Worm (Caenorhabditis elegans) whole organism, late embryonic: ENCODE measurements around the gene H43E16.1.

Experiments used
- C08G9.2 ChIP-seq: sonication (generic microtip); optimal IDR thresholded peaks from 2 replicates; lab custom pipeline; 2016; ENCODE audit warnings: mild to moderate bottlenecking, missing genetic modification characterization, moderate library complexity, missing compliant biosample characterization
- C38D4.7 ChIP-seq: fragments of 200-800 bp; sonication (Bioruptor generic); optimal IDR thresholded peaks from 2 replicates; lab custom pipeline; 2018; ENCODE audit warnings: mild to moderate bottlenecking, missing genetic modification characterization, moderate library complexity, missing compliant biosample characterization
- ahr-1 ChIP-seq: sonication (generic microtip); optimal IDR thresholded peaks from 2 replicates; lab custom pipeline; 2016; ENCODE audit warnings: missing genetic modification characterization, missing compliant biosample characterization
- ama-1 ChIP-seq: fragments of 150-350 bp; optimal IDR thresholded peaks from 2 replicates; lab custom pipeline; 2014
- ceh-14 ChIP-seq: sonication (generic microtip); optimal IDR thresholded peaks from 2 replicates; lab custom pipeline; 2016; ENCODE audit warnings: missing genotype, missing genetic modification characterization, missing compliant biosample characterization
- ceh-2 ChIP-seq: sonication (generic microtip); optimal IDR thresholded peaks from 2 replicates; lab custom pipeline; 2016; ENCODE audit warnings: missing genotype, missing genetic modification characterization, missing compliant biosample characterization
- ceh-45 ChIP-seq: fragments of 200-800 bp; sonication (Bioruptor generic); IDR thresholded peaks from 2 replicates; pipeline ENCODE4 v1.3.6; 2022; ENCODE audit warnings: missing genetic modification reagents, missing genetic modification characterization, missing compliant biosample characterization
- ceh-48 ChIP-seq: sonication (generic microtip); optimal IDR thresholded peaks from 2 replicates; lab custom pipeline; 2016; ENCODE audit warnings: missing genetic modification characterization, inconsistent platforms, missing compliant biosample characterization
- ceh-6 ChIP-seq: fragments of 200-800 bp; sonication (Bioruptor generic); optimal IDR thresholded peaks from 2 replicates; lab custom pipeline; 2018; ENCODE audit warnings: mild to moderate bottlenecking, missing genetic modification characterization, missing compliant biosample characterization
- dve-1 ChIP-seq: sonication (generic microtip); optimal IDR thresholded peaks from 2 replicates; lab custom pipeline; 2017; ENCODE audit warnings: antibody characterized with exemption, mild to moderate bottlenecking, missing genetic modification characterization, missing compliant biosample characterization
- eyg-1 ChIP-seq: sonication (generic microtip); optimal IDR thresholded peaks from 2 replicates; lab custom pipeline; 2016; ENCODE audit warnings: missing genotype, missing genetic modification characterization, missing compliant biosample characterization
- fax-1 ChIP-seq: sonication (generic microtip); optimal IDR thresholded peaks from 2 replicates; lab custom pipeline; 2016; ENCODE audit warnings: missing genotype, missing genetic modification characterization, missing compliant biosample characterization
- fkh-10 ChIP-seq: fragments of 150-350 bp; optimal IDR thresholded peaks from 2 replicates; lab custom pipeline; 2014; ENCODE audit warnings: missing biosample characterization, missing genetic modification reagents, missing genetic modification characterization
- fkh-6 ChIP-seq: sonication (generic microtip); optimal IDR thresholded peaks from 2 replicates; lab custom pipeline; 2016; ENCODE audit warnings: missing genetic modification characterization, missing compliant biosample characterization
- gmeb-2 ChIP-seq: sonication (generic microtip); optimal IDR thresholded peaks from 2 replicates; lab custom pipeline; 2016; ENCODE audit warnings: missing genetic modification characterization, inconsistent platforms, missing compliant biosample characterization
- hlh-13 ChIP-seq: fragments of 200-800 bp; sonication (Bioruptor generic); optimal IDR thresholded peaks from 2 replicates; lab custom pipeline; 2018; ENCODE audit warnings: mild to moderate bottlenecking, missing genetic modification characterization, missing compliant biosample characterization
- hlh-15 ChIP-seq: sonication (generic microtip); optimal IDR thresholded peaks from 2 replicates; lab custom pipeline; 2016; ENCODE audit warnings: missing genetic modification characterization, missing compliant biosample characterization
- hlh-30 ChIP-seq: sonication (generic microtip); optimal IDR thresholded peaks from 2 replicates; lab custom pipeline; 2017; ENCODE audit warnings: antibody characterized with exemption, missing genetic modification characterization, missing compliant biosample characterization; ENCODE audit not compliant: insufficient read depth
- hlh-8 ChIP-seq: sonication (generic microtip); optimal IDR thresholded peaks from 2 replicates; lab custom pipeline; 2016; ENCODE audit warnings: missing genotype, missing genetic modification characterization, missing compliant biosample characterization
- madf-2 ChIP-seq: sonication (generic microtip); optimal IDR thresholded peaks from 2 replicates; lab custom pipeline; 2017; ENCODE audit warnings: missing genetic modification characterization, missing compliant biosample characterization
- npax-4 ChIP-seq: sonication (generic microtip); optimal IDR thresholded peaks from 2 replicates; lab custom pipeline; 2016; ENCODE audit warnings: missing genetic modification characterization, missing compliant biosample characterization
- odd-2 ChIP-seq: sonication (generic microtip); optimal IDR thresholded peaks from 2 replicates; lab custom pipeline; 2017; ENCODE audit warnings: antibody characterized with exemption, mild to moderate bottlenecking, missing genetic modification characterization, missing compliant biosample characterization
- pag-3 ChIP-seq: sonication (generic microtip); optimal IDR thresholded peaks from 2 replicates; lab custom pipeline; 2016; ENCODE audit warnings: missing compliant biosample characterization, missing genetic modification characterization, borderline replicate concordance
- pros-1 ChIP-seq: fragments of 150-350 bp; optimal IDR thresholded peaks from 2 replicates; lab custom pipeline; 2014; ENCODE audit warnings: missing biosample characterization, missing genetic modification reagents, missing genetic modification characterization
- ref-2 ChIP-seq: sonication (generic microtip); optimal IDR thresholded peaks from 2 replicates; lab custom pipeline; 2016; ENCODE audit warnings: missing genetic modification characterization, missing compliant biosample characterization
- rnt-1 ChIP-seq: sonication (generic microtip); optimal IDR thresholded peaks from 2 replicates; lab custom pipeline; 2016; ENCODE audit warnings: missing genetic modification characterization, missing compliant biosample characterization
- sdc-2 ChIP-seq: sonication (generic microtip); optimal IDR thresholded peaks from 2 replicates; lab custom pipeline; 2016; ENCODE audit warnings: missing genotype, missing genetic modification characterization, missing compliant biosample characterization
- syd-9 ChIP-seq: sonication (generic microtip); optimal IDR thresholded peaks from 2 replicates; lab custom pipeline; 2016; ENCODE audit warnings: mild to moderate bottlenecking, missing genetic modification characterization, moderate library complexity, missing compliant biosample characterization
- tbx-7 ChIP-seq: sonication (generic microtip); optimal IDR thresholded peaks from 2 replicates; lab custom pipeline; 2016; ENCODE audit warnings: missing genotype, missing genetic modification characterization, missing compliant biosample characterization
- ttx-3 ChIP-seq: sonication (generic microtip); optimal IDR thresholded peaks from 2 replicates; lab custom pipeline; 2016; ENCODE audit warnings: missing genetic modification reagents, missing genetic modification characterization, missing compliant biosample characterization
- unc-3 ChIP-seq, 2 experiments: fragments of 200-800 bp in 1 of 2; sonication (Bioruptor generic) in 1 of 2; sonication (generic microtip) in 1 of 2; conservative IDR thresholded peaks in 1 of 2; optimal IDR thresholded peaks in 1 of 2; 2 replicates each; pipeline versions ENCODE4 v1.3.6 to Lab custom; 2016 to 2022; ENCODE audit warnings: missing compliant biosample characterization in 2 of 2, missing genetic modification characterization in 2 of 2, missing genetic modification reagents in 1 of 2
- unc-55 ChIP-seq: sonication (generic microtip); optimal IDR thresholded peaks from 2 replicates; lab custom pipeline; 2017; ENCODE audit warnings: missing biosample characterization, missing genetic modification reagents, missing genetic modification characterization
- ztf-16 ChIP-seq: sonication (generic microtip); optimal IDR thresholded peaks from 2 replicates; lab custom pipeline; 2017; ENCODE audit warnings: missing genetic modification characterization, missing compliant biosample characterization

H43E16.1 gene

DNA sequence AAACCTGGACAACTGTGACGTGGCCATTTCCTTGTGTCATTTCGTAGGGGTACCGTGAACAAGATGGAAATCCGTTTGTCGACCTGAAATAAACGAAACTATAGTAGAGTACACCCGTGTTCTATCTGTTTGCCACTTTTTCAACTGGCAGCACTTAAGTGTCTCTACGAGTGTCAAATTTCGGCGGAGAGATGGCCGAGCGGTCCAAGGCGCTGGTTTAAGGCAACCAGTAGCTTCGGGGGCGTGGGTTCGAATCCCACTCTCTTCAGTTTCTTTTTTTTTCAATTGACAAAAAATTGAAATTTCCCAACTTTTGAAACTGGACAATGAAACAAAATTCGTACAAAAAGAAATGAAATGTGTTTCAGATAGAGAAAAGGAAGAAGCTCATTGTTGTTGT is 47.5 kb downstream of the H43E16.1 start (continued):
- no peak for TF ChIP-seq sdc-2 (tag; lab: Kevin White, UChicago)
- TF ChIP-seq pag-3 (tag; lab: Kevin White, UChicago): no peak
- no peak for TF ChIP-seq pros-1 (tag; lab: Kevin White, UChicago)
- no peak for TF ChIP-seq C08G9.2 (tag; lab: Kevin White, UChicago)
- TF ChIP-seq ama-1: no peak
- TF ChIP-seq C38D4.7 (GFP tag; lab: Kevin White, UChicago): peak; percentile 39
- TF ChIP-seq hlh-8 (tag; lab: Kevin White, UChicago): no peak
- TF ChIP-seq unc-3 (GFP tag; conservative IDR thresholded peaks at IDR 0.05; lab: Robert Waterston, UW): no peak
- TF ChIP-seq unc-3 (tag; optimal IDR thresholded peaks at IDR 0.05; lab: Kevin White, UChicago): no peak
- no peak for TF ChIP-seq ceh-2
- TF ChIP-seq ceh-45 (GFP tag; lab: Robert Waterston, UW): no peak
- TF ChIP-seq fax-1 (tag; lab: Kevin White, UChicago): peak; percentile 9
- no peak for TF ChIP-seq fkh-6
- peak; percentile 16 for TF ChIP-seq ztf-16 (tag; lab: Kevin White, UChicago)
- TF ChIP-seq npax-4 (tag; lab: Kevin White, UChicago): no peak
- peak; percentile 14 for TF ChIP-seq ceh-48 (tag; lab: Kevin White, UChicago)
- TF ChIP-seq ref-2 (tag; lab: Kevin White, UChicago): peak; percentile 21
- TF ChIP-seq hlh-13: no peak
- peak; percentile 51 for TF ChIP-seq hlh-15 (tag; lab: Kevin White, UChicago)
- peak; percentile 13 for TF ChIP-seq ceh-6 (GFP tag; lab: Kevin White, UChicago)
- TF ChIP-seq eyg-1 (tag; lab: Kevin White, UChicago): no peak
- no peak for TF ChIP-seq odd-2 (tag; lab: Kevin White, UChicago)
- TF ChIP-seq fkh-10 (GFP tag; lab: Kevin White, UChicago): no peak
- no peak for TF ChIP-seq ttx-3 (tag; lab: Kevin White, UChicago)
- no peak for TF ChIP-seq unc-55 (GFP tag; lab: Kevin White, UChicago)
- peak; percentile 20 for TF ChIP-seq gmeb-2 (tag; lab: Kevin White, UChicago)

DNA sequence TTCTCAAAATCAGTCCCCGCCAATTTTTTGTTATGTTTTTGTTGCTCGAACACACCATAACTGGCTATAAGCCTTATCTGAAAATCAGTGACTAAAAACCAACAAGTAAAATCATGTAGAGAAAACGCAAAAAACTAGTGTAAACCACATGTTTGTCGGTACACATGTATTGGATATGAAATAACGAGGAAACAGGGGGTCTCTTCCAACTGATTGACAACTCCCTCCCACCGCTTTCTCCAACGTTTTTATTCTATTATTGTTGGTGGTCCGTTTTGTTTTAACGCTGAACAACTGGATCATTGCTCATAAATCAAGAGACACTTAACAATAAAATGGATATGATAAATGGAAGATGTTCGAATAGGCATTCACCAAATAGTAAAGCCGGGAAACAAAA is 52.7 kb downstream of the H43E16.1 start:
- TF ChIP-seq hlh-30: no peak
- TF ChIP-seq hlh-15 (tag; lab: Kevin White, UChicago): no peak
- TF ChIP-seq madf-2 (tag; lab: Kevin White, UChicago): no peak
- no peak for TF ChIP-seq ahr-1 (tag; lab: Kevin White, UChicago)
- TF ChIP-seq ceh-14 (tag; lab: Kevin White, UChicago): no peak
- TF ChIP-seq tbx-7 (tag; lab: Kevin White, UChicago): no peak
- TF ChIP-seq syd-9 (tag; lab: Kevin White, UChicago): no peak
- no peak for TF ChIP-seq dve-1 (tag; lab: Kevin White, UChicago)
- no peak for TF ChIP-seq rnt-1 (tag; lab: Kevin White, UChicago)
- TF ChIP-seq unc-3 (GFP tag; conservative IDR thresholded peaks at IDR 0.05; lab: Robert Waterston, UW): no peak
- TF ChIP-seq unc-3 (tag; optimal IDR thresholded peaks at IDR 0.05; lab: Kevin White, UChicago): no peak
- TF ChIP-seq, all 69 proteins: peak for 0
